Fruit fly (Drosophila melanogaster) Kc167 (cell line): Measurements from ENCODE around the gene CG14841.

ENCODE experiments used
- Myc ChIP-seq: fragments of >200 bp; optimal IDR thresholded peaks from 2 replicates; lab custom pipeline; 2017; ENCODE audit warnings: missing external identifiers
- Sin3A ChIP-seq: fragments of >200 bp; optimal IDR thresholded peaks from 2 replicates; lab custom pipeline; 2018; ENCODE audit warnings: missing external identifiers
- h ChIP-seq: fragments of >200 bp; optimal IDR thresholded peaks from 3 replicates; lab custom pipeline; 2018; ENCODE audit warnings: missing external identifiers
- insv ChIP-seq: fragments of >200 bp; optimal IDR thresholded peaks from 3 replicates; lab custom pipeline; 2018; ENCODE audit warnings: missing external identifiers
- psq ChIP-seq: fragments of >200 bp; optimal IDR thresholded peaks from 2 replicates; lab custom pipeline; 2017; ENCODE audit warnings: missing external identifiers
- ttk ChIP-seq: sonication (Bioruptor generic); optimal IDR thresholded peaks from 2 replicates; lab custom pipeline; 2017; ENCODE audit warnings: missing external identifiers

Gene CG14841

dm6 chr3R:14283042-14283626 is 20.9 kb upstream of the CG14841 start:
- TF ChIP-seq Myc (lab: Kevin White, UChicago) (no peak), h (lab: Kevin White, UChicago) (no peak), insv (no peak), ttk (lab: Kevin White, UChicago) (no peak), Sin3A (lab: Kevin White, UChicago) (no peak), psq (no peak)

dm6 chr3R:14282215-14283041 is 20.2 kb upstream of the CG14841 start:
- TF ChIP-seq psq = no peak
- TF ChIP-seq Myc (lab: Kevin White, UChicago) = no peak
- no peak for TF ChIP-seq ttk (lab: Kevin White, UChicago)
- no peak for TF ChIP-seq h (lab: Kevin White, UChicago)
- no peak for TF ChIP-seq Sin3A (lab: Kevin White, UChicago)
- TF ChIP-seq insv = no peak

dm6 chr3R:14280324-14280723 is 18.1 kb upstream of the CG14841 start:
- TF ChIP-seq Sin3A (lab: Kevin White, UChicago) (no peak), h (lab: Kevin White, UChicago) (no peak), ttk (lab: Kevin White, UChicago) (no peak), insv (no peak), psq (no peak), Myc (lab: Kevin White, UChicago) (no peak)

- TF ChIP-seq ttk (lab: Kevin White, UChicago) (no peak), psq (no peak), Sin3A (lab: Kevin White, UChicago) (no peak), h (lab: Kevin White, UChicago) (no peak), insv (no peak), Myc (lab: Kevin White, UChicago) (no peak)
These were observed 17.2 kb upstream of the CG14841 start for dm6 chr3R:14279311-14279998.

dm6 chr3R:14278523-14279303 is 16.5 kb upstream of the CG14841 start:
- no peak for TF ChIP-seq ttk (lab: Kevin White, UChicago)
- TF ChIP-seq insv = no peak
- no peak for TF ChIP-seq psq
- TF ChIP-seq h (lab: Kevin White, UChicago) = no peak
- TF ChIP-seq Myc (lab: Kevin White, UChicago) = no peak
- no peak for TF ChIP-seq Sin3A (lab: Kevin White, UChicago)

dm6 chr3R:14277894-14278522 is 15.8 kb upstream of the CG14841 start:
- TF ChIP-seq insv (no peak), h (lab: Kevin White, UChicago) (no peak), Myc (lab: Kevin White, UChicago) (no peak), ttk (lab: Kevin White, UChicago) (no peak), psq (no peak), Sin3A (lab: Kevin White, UChicago) (no peak)

- no peak for TF ChIP-seq insv
- no peak for TF ChIP-seq h (lab: Kevin White, UChicago)
- TF ChIP-seq ttk (lab: Kevin White, UChicago) = no peak
- no peak for TF ChIP-seq Myc (lab: Kevin White, UChicago)
- no peak for TF ChIP-seq psq
- no peak for TF ChIP-seq Sin3A (lab: Kevin White, UChicago)
These were observed 13.4 kb upstream of the CG14841 start for dm6 chr3R:14275519-14276172.

dm6 chr3R:14261113-14261512 is 1.1 kb downstream of the CG14841 start, which contains the start of gene CG14840:
CG14840 (minus strand) TSS chr3R:14261213.
- TF ChIP-seq Myc (lab: Kevin White, UChicago) = no peak
- TF ChIP-seq insv = no peak
- no peak for TF ChIP-seq ttk (lab: Kevin White, UChicago)
- TF ChIP-seq psq = no peak
- TF ChIP-seq Sin3A (lab: Kevin White, UChicago) = no peak
- no peak for TF ChIP-seq h (lab: Kevin White, UChicago)

- TF ChIP-seq Sin3A (lab: Kevin White, UChicago) (no peak), psq (no peak), ttk (lab: Kevin White, UChicago) (no peak), h (lab: Kevin White, UChicago) (no peak), insv (no peak), Myc (lab: Kevin White, UChicago) (no peak)
These were observed 2.4 kb downstream of the CG14841 start, which contains the start of gene MetRS-m for dm6 chr3R:14259821-14260220. MetRS-m (minus strand) TSS chr3R:14259991.

- no peak for TF ChIP-seq Myc (lab: Kevin White, UChicago)
These were observed 6.4 kb downstream of the CG14841 start, which contains the start of gene CG43179 for dm6 chr3R:14255808-14256207. CG43179 (plus strand) TSS chr3R:14256108.
